Worm (Caenorhabditis elegans): ENCODE results near the gene sre-37.

DNA sequence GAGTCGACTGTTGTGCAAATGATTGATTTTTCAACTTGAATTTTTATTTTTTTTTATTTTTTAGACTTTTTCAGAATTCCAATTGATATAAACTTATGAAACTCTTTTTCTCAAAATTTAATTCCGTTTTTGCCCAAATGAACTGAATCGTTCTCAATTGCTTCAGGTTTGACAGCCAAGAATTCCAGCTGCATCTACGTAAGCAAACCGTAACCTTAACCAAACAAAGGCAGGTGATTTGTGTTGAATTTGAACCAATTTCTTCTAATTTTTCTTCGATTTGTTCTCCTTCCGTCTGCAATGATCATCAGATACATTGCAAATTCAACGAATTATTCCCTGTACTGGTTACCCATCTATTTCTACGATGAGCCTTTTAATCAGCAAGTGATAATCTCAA is 15.8 kb upstream of the sre-37 start, which contains the start of gene sre-34:
- TF ChIP-seq tab-1 (GFP tag; IDR thresholded peaks at IDR 0.05) (no peak), flt-1 (GFP tag; IDR thresholded peaks at IDR 0.05) (no peak), ztf-23 (GFP tag; IDR thresholded peaks at IDR 0.05) (no peak), ref-1 (GFP tag; conservative IDR thresholded peaks at IDR 0.05) (no peak), T22C8.4 (GFP tag; IDR thresholded peaks at IDR 0.05) (no peak), med-1 (GFP tag; optimal IDR thresholded peaks at IDR 0.05; ENCODE audit: insufficient read depth) (no peak), klf-2 (GFP tag; conservative IDR thresholded peaks at IDR 0.05) (no peak), cog-1 (tag; optimal IDR thresholded peaks at IDR 0.05) (no peak), ztf-29 (GFP tag; IDR thresholded peaks at IDR 0.05) (no peak)

Data from whole organism, midembryonic.